Worm (Caenorhabditis elegans): ENCODE results near the gene cdh-1.

The cdh-1 gene

DNA sequence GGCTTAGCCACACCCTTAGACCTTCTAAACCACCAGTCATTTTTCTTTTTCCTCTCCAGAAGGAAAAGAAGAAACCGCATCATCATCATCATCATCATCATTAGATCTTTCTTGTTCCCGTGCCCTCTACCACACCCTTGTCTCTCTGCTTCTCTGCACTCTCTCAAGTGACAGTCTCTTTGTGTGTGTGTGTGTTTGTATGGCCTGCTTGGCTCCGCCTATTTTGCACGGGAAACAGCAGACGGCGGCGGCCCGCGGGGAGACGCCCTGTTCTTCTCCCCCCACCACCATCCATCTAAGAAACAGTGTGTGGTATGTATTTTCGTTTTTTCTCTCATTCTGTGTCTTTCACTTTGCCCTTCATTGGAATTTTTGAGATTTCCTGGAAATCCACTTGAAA lies 38.9 kb upstream of the cdh-1 start:
- TF ChIP-seq ZK546.5 (tag; optimal IDR thresholded peaks at IDR 0.05): no peak
- no peak for TF ChIP-seq nhr-28 (tag; optimal IDR thresholded peaks at IDR 0.05)
- no peak for TF ChIP-seq ama-1 (optimal IDR thresholded peaks at IDR 0.05)
- TF ChIP-seq ceh-9 (tag; optimal IDR thresholded peaks at IDR 0.05): no peak
- TF ChIP-seq nhr-25 (tag; optimal IDR thresholded peaks at IDR 0.05): peak; percentile 95
- peak; percentile 6 for TF ChIP-seq egl-5 (tag; optimal IDR thresholded peaks at IDR 0.05)
- TF ChIP-seq fos-1 (tag; optimal IDR thresholded peaks at IDR 0.05): no peak
- no peak for TF ChIP-seq eor-1 (tag; optimal IDR thresholded peaks at IDR 0.05)
- no peak for TF ChIP-seq sea-2 (GFP tag; optimal IDR thresholded peaks at IDR 0.05)
- TF ChIP-seq elt-2 (tag; optimal IDR thresholded peaks at IDR 0.05): peak; percentile 63
- no peak for TF ChIP-seq daf-12 (tag; optimal IDR thresholded peaks at IDR 0.05)
- no peak for TF ChIP-seq nhr-12 (tag; optimal IDR thresholded peaks at IDR 0.05)
- peak; percentile 29 for TF ChIP-seq lsy-12 (tag; optimal IDR thresholded peaks at IDR 0.05)
- TF ChIP-seq nfya-1 (tag; optimal IDR thresholded peaks at IDR 0.05; ENCODE audit: insufficient read depth): peak; percentile 71
- TF ChIP-seq ceh-82 (tag; optimal IDR thresholded peaks at IDR 0.05): no peak
- TF ChIP-seq ztf-11 (tag; optimal IDR thresholded peaks at IDR 0.05): no peak
- peak; percentile 90 for TF ChIP-seq nhr-23 (tag; optimal IDR thresholded peaks at IDR 0.05)
- TF ChIP-seq skn-1 (tag; optimal IDR thresholded peaks at IDR 0.05): peak; percentile 25
- no peak for TF ChIP-seq aly-2 (tag; optimal IDR thresholded peaks at IDR 0.05)
- TF ChIP-seq fkh-2 (tag; optimal IDR thresholded peaks at IDR 0.05): no peak
- no peak for TF ChIP-seq R02D3.7 (tag; optimal IDR thresholded peaks at IDR 0.05)
- no peak for TF ChIP-seq ceh-16 (tag; optimal IDR thresholded peaks at IDR 0.05)
- peak in 1 of 3 experiments; percentile 77 for TF ChIP-seq elt-3 (tag; optimal IDR thresholded peaks at IDR 0.05)
- TF ChIP-seq nhr-76 (tag; optimal IDR thresholded peaks at IDR 0.05): no peak
- peak; percentile 11 for TF ChIP-seq tbx-2 (tag; optimal IDR thresholded peaks at IDR 0.05)
- TF ChIP-seq hmg-11 (tag; optimal IDR thresholded peaks at IDR 0.05): peak; percentile 44
- peak; percentile 84 for TF ChIP-seq nhr-43 (tag; optimal IDR thresholded peaks at IDR 0.05; ENCODE audit: poor library complexity, severe bottlenecking)
- TF ChIP-seq jun-1 (tag; optimal IDR thresholded peaks at IDR 0.05): peak; percentile 65
- peak; percentile 30 for TF ChIP-seq mdl-1 (tag; optimal IDR thresholded peaks at IDR 0.05)
- no peak for TF ChIP-seq fkh-10 (GFP tag; optimal IDR thresholded peaks at IDR 0.05)
- no peak for TF ChIP-seq nhr-237 (tag; optimal IDR thresholded peaks at IDR 0.05)
- peak; percentile 56 for TF ChIP-seq unc-62 (GFP tag; optimal IDR thresholded peaks at IDR 0.05)
- TF ChIP-seq mml-1 (tag; optimal IDR thresholded peaks at IDR 0.05): no peak
- TF ChIP-seq zag-1 (tag; optimal IDR thresholded peaks at IDR 0.05): no peak
- TF ChIP-seq elt-1 (tag; optimal IDR thresholded peaks at IDR 0.05): peak; percentile 25
- peak; percentile 7 for TF ChIP-seq lin-15B (tag; optimal IDR thresholded peaks at IDR 0.05)
- TF ChIP-seq ceh-28 (tag; optimal IDR thresholded peaks at IDR 0.05): peak; percentile 62
- no peak for TF ChIP-seq nhr-11 (tag; optimal IDR thresholded peaks at IDR 0.05)
- no peak for TF ChIP-seq pha-4 (tag; optimal IDR thresholded peaks at IDR 0.05)
- TF ChIP-seq lin-39 (tag; optimal IDR thresholded peaks at IDR 0.05): peak; percentile 63
- no peak for TF ChIP-seq egl-27 (tag; optimal IDR thresholded peaks at IDR 0.05)
- peak; percentile 57 for TF ChIP-seq pqm-1 (tag; optimal IDR thresholded peaks at IDR 0.05)

ce11 chrIII:2873116-2873644 lies 37.5 kb upstream of the cdh-1 start:
- TF ChIP-seq snpc-4 (tag; optimal IDR thresholded peaks at IDR 0.05) (no peak), nhr-23 (tag; optimal IDR thresholded peaks at IDR 0.05) (peak; percentile 22), fkh-2 (tag; optimal IDR thresholded peaks at IDR 0.05) (no peak), ceh-82 (tag; optimal IDR thresholded peaks at IDR 0.05) (no peak), ceh-16 (tag; optimal IDR thresholded peaks at IDR 0.05) (no peak), fos-1 (tag; optimal IDR thresholded peaks at IDR 0.05) (no peak), unc-39 (tag; optimal IDR thresholded peaks at IDR 0.05) (no peak)
